Fruit fly (Drosophila melanogaster): Measurements from ENCODE around the gene NimC4.

Gene NimC4

DNA sequence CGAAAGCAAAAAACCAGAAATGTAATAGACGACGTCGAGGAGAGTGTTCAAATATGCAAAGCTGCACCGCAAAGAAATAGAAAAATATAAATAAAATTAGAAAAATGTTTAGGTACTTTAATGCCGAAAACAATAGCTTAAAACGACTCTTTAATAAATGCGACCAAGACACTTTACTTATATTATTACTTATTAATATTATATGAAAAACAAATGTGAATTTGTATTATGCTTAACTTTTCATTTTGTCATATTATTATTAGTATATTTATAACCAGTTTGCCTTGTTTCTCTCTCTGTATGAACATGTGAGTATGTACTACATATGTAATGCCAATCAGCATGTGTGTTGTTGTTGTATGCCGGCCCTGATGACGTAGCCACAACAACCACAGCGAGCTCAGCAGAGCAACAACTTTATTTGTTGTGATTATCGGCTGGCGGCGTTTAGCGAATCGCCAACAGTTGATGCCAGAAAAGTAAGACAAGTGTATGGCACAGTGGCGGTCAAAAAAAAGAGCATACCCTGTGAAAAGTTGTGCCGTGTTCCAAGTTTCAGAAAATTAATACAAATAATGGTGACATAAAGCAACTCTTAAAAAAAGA, 25.1 kb upstream of the NimC4 start (continued):
- TF ChIP-seq sima (GFP tag; optimal IDR thresholded peaks at IDR 0.05), result no peak
- TF ChIP-seq MESR4 (GFP tag; optimal IDR thresholded peaks at IDR 0.05), result no peak
- peak; percentile 97 for TF ChIP-seq CG31441 (GFP tag; IDR thresholded peaks at IDR 0.05)
- TF ChIP-seq CG10959 (GFP tag; IDR thresholded peaks at IDR 0.05), result peak; percentile 60
- TF ChIP-seq yki (optimal IDR thresholded peaks at IDR 0.05), result no peak
- TF ChIP-seq Pdp1 (GFP tag; optimal IDR thresholded peaks at IDR 0.05), result peak; percentile 58 to 71
- no peak for TF ChIP-seq HLH54F (GFP tag; optimal IDR thresholded peaks at IDR 0.05)
- TF ChIP-seq vnd (GFP tag; IDR thresholded peaks at IDR 0.05; ENCODE audit: partially characterized antibody), result no peak
- TF ChIP-seq CG17361 (GFP tag; IDR thresholded peaks at IDR 0.05), result peak; percentile 99
- no peak for TF ChIP-seq fu2 (GFP tag; optimal IDR thresholded peaks at IDR 0.05)
- TF ChIP-seq HmgZ (tag; optimal IDR thresholded peaks at IDR 0.05), result peak; percentile 53
- peak; percentile 73 for TF ChIP-seq CG11456 (GFP tag; IDR thresholded peaks at IDR 0.05)
- no peak for TF ChIP-seq CG3995 (GFP tag; optimal IDR thresholded peaks at IDR 0.05)
- peak; percentile 92 for TF ChIP-seq slbo (GFP tag; IDR thresholded peaks at IDR 0.05)
- peak; percentile 89 for TF ChIP-seq sob (GFP tag; IDR thresholded peaks at IDR 0.05)
- peak; percentile 92 for TF ChIP-seq zen (tag; optimal IDR thresholded peaks at IDR 0.05)
- TF ChIP-seq Adf1 (GFP tag; IDR thresholded peaks at IDR 0.05), result peak; percentile 78; the same call in 1 of the 2 replicates
- peak; percentile 82 for TF ChIP-seq Ravus (GFP tag; IDR thresholded peaks at IDR 0.05)
- TF ChIP-seq stc (GFP tag; IDR thresholded peaks at IDR 0.05), result peak; percentile 93
- TF ChIP-seq crc (GFP tag; optimal IDR thresholded peaks at IDR 0.05), result no peak
- TF ChIP-seq Dip3 (GFP tag; optimal IDR thresholded peaks at IDR 0.05), result peak; percentile 2
- TF ChIP-seq Vsx1 (GFP tag; optimal IDR thresholded peaks at IDR 0.05), result peak; percentile 86
- TF ChIP-seq CG32532 (GFP tag; IDR thresholded peaks at IDR 0.05), result peak; percentile 92
- peak; percentile 86 for TF ChIP-seq CG8359 (GFP tag; optimal IDR thresholded peaks at IDR 0.05; ENCODE audit: borderline replicate concordance)
- no peak for TF ChIP-seq Dfd (GFP tag; optimal IDR thresholded peaks at IDR 0.05)
- peak; percentile 58 for TF ChIP-seq CG10274 (GFP tag; optimal IDR thresholded peaks at IDR 0.05)
- TF ChIP-seq CG2129 (GFP tag; IDR thresholded peaks at IDR 0.05; ENCODE audit: partially characterized antibody), result no peak
- peak; percentile 67 for TF ChIP-seq CG13123 (GFP tag; optimal IDR thresholded peaks at IDR 0.05)
- peak; percentile 87 for TF ChIP-seq CG6854 (GFP tag; optimal IDR thresholded peaks at IDR 0.05)
- TF ChIP-seq CG15696 (tag; optimal IDR thresholded peaks at IDR 0.05), result peak; percentile 85
- peak; percentile 84 for TF ChIP-seq CG15011 (GFP tag; optimal IDR thresholded peaks at IDR 0.05)
- TF ChIP-seq hth (optimal IDR thresholded peaks at IDR 0.05), result no peak
- TF ChIP-seq CG15479 (GFP tag; optimal IDR thresholded peaks at IDR 0.05), result no peak
- TF ChIP-seq Awh (GFP tag; IDR thresholded peaks at IDR 0.05), result peak; percentile 84
- peak; percentile 72 for TF ChIP-seq onecut (GFP tag; IDR thresholded peaks at IDR 0.05)
- peak; percentile 97 for TF ChIP-seq BtbVII (GFP tag; optimal IDR thresholded peaks at IDR 0.05)
- TF ChIP-seq Fer3 (tag; optimal IDR thresholded peaks at IDR 0.05), result peak; percentile 95
- peak; percentile 94 for TF ChIP-seq CG10979 (tag; optimal IDR thresholded peaks at IDR 0.05)
- TF ChIP-seq cato (GFP tag; optimal IDR thresholded peaks at IDR 0.05; ENCODE audit: borderline replicate concordance), result peak; percentile 68
- peak; percentile 96 for TF ChIP-seq Med (GFP tag)
- peak; percentile 95 for TF ChIP-seq lab (GFP tag; optimal IDR thresholded peaks at IDR 0.05)
- TF ChIP-seq CG8281 (tag; optimal IDR thresholded peaks at IDR 0.05), result peak; percentile 87
- peak; percentile 88 for TF ChIP-seq Nf-YB (GFP tag; optimal IDR thresholded peaks at IDR 0.05)
- no peak for TF ChIP-seq zen2 (GFP tag; IDR thresholded peaks at IDR 0.05; ENCODE audit: partially characterized antibody)
- no peak for TF ChIP-seq BEAF-32 (GFP tag; optimal IDR thresholded peaks at IDR 0.05)
- TF ChIP-seq CG12769 (tag; optimal IDR thresholded peaks at IDR 0.05), result peak; percentile 69
- TF ChIP-seq sens-2 (GFP tag; IDR thresholded peaks at IDR 0.05), result peak; percentile 53; the same call in 1 of the 2 replicates
- no peak for TF ChIP-seq z (GFP tag; IDR thresholded peaks at IDR 0.05)
- peak; percentile 93 for TF ChIP-seq ATbp (GFP tag; optimal IDR thresholded peaks at IDR 0.05)
- peak; percentile 96 for TF ChIP-seq CG3281 (GFP tag; optimal IDR thresholded peaks at IDR 0.05)
